Fruit fly (Drosophila melanogaster) whole organism, embryonic: ENCODE results near the gene Prp31.

ENCODE experiments used
- Antp ChIP-seq: fragments of 200-800 bp; sonication (Bioruptor generic); optimal IDR thresholded peaks from 3 replicates; lab custom pipeline; 2016; ENCODE audit warnings: missing biosample characterization, missing genetic modification characterization
- Asciz ChIP-seq: fragments of 200-800 bp; sonication (Bioruptor generic); optimal IDR thresholded peaks from 2 replicates; lab custom pipeline; 2017; ENCODE audit warnings: missing biosample characterization, mild to moderate bottlenecking, missing genetic modification characterization, missing genetic modification reagents
- BEAF-32 ChIP-seq: fragments of 200-800 bp; sonication (Bioruptor generic); optimal IDR thresholded peaks from 3 replicates; lab custom pipeline; 2017; ENCODE audit warnings: missing biosample characterization, missing genetic modification characterization, mild to moderate bottlenecking, moderate library complexity, missing genetic modification reagents
- BtbVII ChIP-seq: fragments of 200-800 bp; sonication (Bioruptor generic); optimal IDR thresholded peaks from 3 replicates; lab custom pipeline; 2017; ENCODE audit warnings: missing biosample characterization, mild to moderate bottlenecking, missing genetic modification characterization
- CG10209 ChIP-seq: fragments of 200-800 bp; sonication (Bioruptor generic); optimal IDR thresholded peaks from 3 replicates; lab custom pipeline; 2017; ENCODE audit warnings: missing biosample characterization, mild to moderate bottlenecking, missing genetic modification characterization, missing genetic modification reagents
- CG10267 ChIP-seq: fragments of 200-800 bp; sonication (Bioruptor generic); optimal IDR thresholded peaks from 2 replicates; lab custom pipeline; 2018; ENCODE audit warnings: missing biosample characterization, mild to moderate bottlenecking, missing genetic modification characterization, moderate library complexity
- CG11085 ChIP-seq: fragments of 200-800 bp; sonication (Bioruptor generic); IDR thresholded peaks from 2 replicates; pipeline ENCODE4 v1.3.6; 2022; ENCODE audit warnings: missing biosample characterization, missing genetic modification characterization
- CG14441 ChIP-seq: fragments of 200-800 bp; sonication (Bioruptor generic); IDR thresholded peaks from 2 replicates; pipeline ENCODE4 v1.3.6; 2022; ENCODE audit warnings: missing biosample characterization, missing genetic modification characterization
- CG14710 ChIP-seq: fragments of 200-800 bp; sonication (Bioruptor generic); optimal IDR thresholded peaks from 3 replicates; lab custom pipeline; 2019; ENCODE audit warnings: missing biosample characterization, mild to moderate bottlenecking, missing genetic modification characterization, moderate library complexity
- CG15269 ChIP-seq: fragments of 200-800 bp; sonication (Bioruptor generic); optimal IDR thresholded peaks from 2 replicates; lab custom pipeline; 2018; ENCODE audit warnings: missing biosample characterization, mild to moderate bottlenecking, missing genetic modification characterization, moderate library complexity
- CG15479 ChIP-seq: fragments of 200-800 bp; sonication (Bioruptor generic); optimal IDR thresholded peaks from 3 replicates; lab custom pipeline; 2019; ENCODE audit warnings: missing biosample characterization, mild to moderate bottlenecking, missing genetic modification characterization, moderate library complexity
- CG1832 ChIP-seq: fragments of 200-800 bp; sonication (Bioruptor generic); optimal IDR thresholded peaks from 2 replicates; lab custom pipeline; 2017; ENCODE audit warnings: missing biosample characterization, mild to moderate bottlenecking, missing genetic modification characterization, inconsistent platforms
- CG2129 ChIP-seq: fragments of 200-800 bp; sonication (Bioruptor generic); IDR thresholded peaks from 2 replicates; pipeline ENCODE4 v1.3.6; 2022; ENCODE audit warnings: missing biosample characterization, missing genetic modification characterization; ENCODE audit not compliant: partially characterized antibody
- CG3065 ChIP-seq: fragments of 200-800 bp; sonication (Bioruptor generic); optimal IDR thresholded peaks from 2 replicates; lab custom pipeline; 2016; ENCODE audit warnings: missing biosample characterization, missing genetic modification characterization
- CG3163 ChIP-seq: fragments of 200-800 bp; sonication (Bioruptor generic); optimal IDR thresholded peaks from 3 replicates; lab custom pipeline; 2016; ENCODE audit warnings: missing biosample characterization, missing genetic modification characterization
- CG4360 ChIP-seq: fragments of 200-800 bp; sonication (Bioruptor generic); IDR thresholded peaks from 2 replicates; pipeline ENCODE4 v1.3.6; 2022; ENCODE audit warnings: missing biosample characterization, missing genetic modification characterization
- CG5245 ChIP-seq: fragments of 200-800 bp; sonication (Bioruptor generic); optimal IDR thresholded peaks from 3 replicates; lab custom pipeline; 2016; ENCODE audit warnings: missing biosample characterization, missing genetic modification characterization
- CG9727 ChIP-seq: fragments of 200-800 bp; sonication (Bioruptor generic); optimal IDR thresholded peaks from 3 replicates; lab custom pipeline; 2017; ENCODE audit warnings: missing biosample characterization, mild to moderate bottlenecking, missing genetic modification characterization
- CoRest ChIP-seq: fragments of 200-800 bp; sonication (Bioruptor generic); optimal IDR thresholded peaks from 3 replicates; lab custom pipeline; 2018; ENCODE audit warnings: missing biosample characterization, mild to moderate bottlenecking, missing genetic modification characterization, moderate library complexity
- D19A ChIP-seq: fragments of 200-800 bp; optimal IDR thresholded peaks from 3 replicates; lab custom pipeline; 2019; ENCODE audit warnings: missing biosample characterization, mild to moderate bottlenecking, missing genetic modification characterization, moderate library complexity
- Doc2 ChIP-seq: fragments of 200-800 bp; sonication (Bioruptor generic); IDR thresholded peaks from 2 replicates; pipeline ENCODE4 v1.3.6; 2022; ENCODE audit warnings: missing biosample characterization, missing genetic modification characterization
- Fer3 ChIP-seq: fragments of 200-800 bp; sonication (Bioruptor generic); optimal IDR thresholded peaks from 2 replicates; lab custom pipeline; 2018; ENCODE audit warnings: missing biosample characterization, mild to moderate bottlenecking, missing genetic modification characterization, moderate library complexity
- Gsc ChIP-seq: fragments of 200-800 bp; sonication (Bioruptor generic); IDR thresholded peaks from 2 replicates; pipeline ENCODE4 v1.3.6; 2022; ENCODE audit warnings: missing biosample characterization, missing genetic modification characterization
- HHEX ChIP-seq: fragments of 200-800 bp; sonication (Bioruptor generic); optimal IDR thresholded peaks from 3 replicates; lab custom pipeline; 2017; ENCODE audit warnings: missing biosample characterization, mild to moderate bottlenecking, missing genetic modification characterization, missing genetic modification reagents
- Hmr ChIP-seq: fragments of 200-800 bp; sonication (Bioruptor generic); optimal IDR thresholded peaks from 3 replicates; lab custom pipeline; 2017; ENCODE audit warnings: mild to moderate bottlenecking, missing biosample characterization, missing genetic modification reagents, missing genetic modification characterization
- Oli ChIP-seq: fragments of 200-800 bp; sonication (Bioruptor generic); optimal IDR thresholded peaks from 2 replicates; lab custom pipeline; 2018; ENCODE audit warnings: missing biosample characterization, mild to moderate bottlenecking, missing genetic modification characterization, moderate library complexity
- Rx ChIP-seq: fragments of 200-800 bp; sonication (Bioruptor generic); IDR thresholded peaks from 2 replicates; pipeline ENCODE4 v1.3.6; 2022; ENCODE audit warnings: missing biosample characterization, missing genetic modification characterization
- TFAM ChIP-seq: fragments of 200-800 bp; sonication (Bioruptor generic); optimal IDR thresholded peaks from 2 replicates; lab custom pipeline; 2017; ENCODE audit warnings: missing biosample characterization, missing genetic modification characterization, inconsistent platforms
- YL-1 ChIP-seq: fragments of 200-800 bp; sonication (Bioruptor generic); optimal IDR thresholded peaks from 3 replicates; lab custom pipeline; 2017; ENCODE audit warnings: missing biosample characterization, mild to moderate bottlenecking, missing genetic modification characterization
- abd-A ChIP-seq: fragments of 200-800 bp; sonication (Bioruptor generic); optimal IDR thresholded peaks from 3 replicates; lab custom pipeline; 2019; ENCODE audit warnings: missing biosample characterization, mild to moderate bottlenecking, missing genetic modification characterization, moderate library complexity
- ac ChIP-seq: fragments of 200-800 bp; sonication (Bioruptor generic); optimal IDR thresholded peaks from 3 replicates; lab custom pipeline; 2017; ENCODE audit warnings: missing biosample characterization, mild to moderate bottlenecking, missing genetic modification characterization
- ase ChIP-seq: fragments of 200-800 bp; sonication (Bioruptor generic); IDR thresholded peaks from 3 replicates; pipeline ENCODE4 v1.3.6; 2022; ENCODE audit warnings: missing biosample characterization, missing genetic modification characterization
- chn ChIP-seq: fragments of 200-800 bp; sonication (Bioruptor generic); optimal IDR thresholded peaks from 2 replicates; lab custom pipeline; 2016; ENCODE audit warnings: missing biosample characterization, missing genetic modification characterization
- ci ChIP-seq: fragments of 200-800 bp; sonication (Bioruptor generic); IDR thresholded peaks from 3 replicates; pipeline ENCODE4 v1.3.6; 2022; ENCODE audit warnings: missing biosample characterization, missing genetic modification characterization
- crol ChIP-seq: fragments of 200-800 bp; sonication (Bioruptor generic); IDR thresholded peaks from 2 replicates; pipeline ENCODE4 v1.3.6; 2022; ENCODE audit warnings: missing biosample characterization, missing genetic modification characterization
- ewg ChIP-seq: fragments of 200-800 bp; sonication (Bioruptor generic); optimal IDR thresholded peaks from 3 replicates; lab custom pipeline; 2017; ENCODE audit warnings: mild to moderate bottlenecking, missing biosample characterization, missing genetic modification reagents, missing genetic modification characterization
- gfzf ChIP-seq: fragments of 200-800 bp; sonication (Bioruptor generic); optimal IDR thresholded peaks from 2 replicates; lab custom pipeline; 2016; ENCODE audit warnings: missing biosample characterization, mild to moderate bottlenecking, missing genetic modification characterization, moderate library complexity
- grn ChIP-seq: fragments of 200-800 bp; sonication (Bioruptor generic); optimal IDR thresholded peaks from 3 replicates; lab custom pipeline; 2017; ENCODE audit warnings: missing biosample characterization, missing genetic modification characterization
- ind ChIP-seq: fragments of 200-800 bp; sonication (Bioruptor generic); optimal IDR thresholded peaks from 3 replicates; lab custom pipeline; 2016; ENCODE audit warnings: missing biosample characterization, missing genetic modification characterization
- kni ChIP-seq: fragments of 200-800 bp; sonication (Bioruptor generic); optimal IDR thresholded peaks from 3 replicates; lab custom pipeline; 2017; ENCODE audit warnings: mild to moderate bottlenecking, missing biosample characterization, missing genetic modification reagents, missing genetic modification characterization
- mirr ChIP-seq: fragments of 200-800 bp; sonication (Bioruptor generic); optimal IDR thresholded peaks from 3 replicates; lab custom pipeline; 2018; ENCODE audit warnings: missing biosample characterization, mild to moderate bottlenecking, missing genetic modification characterization
- nom ChIP-seq: fragments of 200-800 bp; sonication (Bioruptor generic); optimal IDR thresholded peaks from 2 replicates; lab custom pipeline; 2017; ENCODE audit warnings: missing biosample characterization, missing genetic modification characterization, mild to moderate bottlenecking, moderate library complexity, missing genetic modification reagents
- onecut ChIP-seq: fragments of 200-800 bp; sonication (Bioruptor generic); IDR thresholded peaks from 2 replicates; pipeline ENCODE4 v1.3.6; 2022; ENCODE audit warnings: missing biosample characterization, missing genetic modification characterization
- phol ChIP-seq: fragments of 200-800 bp; sonication (Bioruptor generic); optimal IDR thresholded peaks from 3 replicates; lab custom pipeline; 2018; ENCODE audit warnings: missing biosample characterization, mild to moderate bottlenecking, missing genetic modification characterization, moderate library complexity
- pnt ChIP-seq: fragments of 200-800 bp; sonication (Bioruptor generic); optimal IDR thresholded peaks from 3 replicates; lab custom pipeline; 2016; ENCODE audit warnings: missing biosample characterization, missing genetic modification characterization
- row ChIP-seq: fragments of 200-800 bp; sonication (Bioruptor generic); IDR thresholded peaks from 3 replicates; pipeline ENCODE4 v1.3.6; 2022; ENCODE audit warnings: missing biosample characterization, missing genetic modification characterization
- tap ChIP-seq: fragments of 200-800 bp; optimal IDR thresholded peaks from 3 replicates; lab custom pipeline; 2019; ENCODE audit warnings: missing biosample characterization, mild to moderate bottlenecking, missing genetic modification characterization, moderate library complexity
- zfh1 ChIP-seq: fragments of 200-800 bp; sonication (Bioruptor generic); IDR thresholded peaks from 3 replicates; pipeline ENCODE4 v1.3.6; 2022; ENCODE audit warnings: missing biosample characterization, missing genetic modification characterization

Prp31 gene

dm6 chr3L:15141118-15142003, 17.5 kb upstream of the Prp31 start (continued):
- TF ChIP-seq gfzf (GFP tag; lab: Kevin White, UChicago) (peak; percentile 3), ewg (GFP tag; lab: Kevin White, UChicago) (peak; percentile 79), onecut (GFP tag; lab: Robert Waterston, UW) (no peak), CG3163 (GFP tag; lab: Kevin White, UChicago) (no peak), CoRest (tag; lab: Kevin White, UChicago) (peak; percentile 51), BtbVII (GFP tag; lab: Kevin White, UChicago) (no peak), CG1832 (GFP tag; lab: Kevin White, UChicago) (peak; percentile 83), ac (no peak), CG15479 (GFP tag; lab: Kevin White, UChicago) (peak; percentile 92), ase (GFP tag; lab: Robert Waterston, UW) (no peak), Gsc (GFP tag; lab: Robert Waterston, UW) (no peak), CG14441 (peak; percentile 26; the same call in 1 of the 2 replicates), CG15269 (tag; lab: Kevin White, UChicago) (no peak), ind (GFP tag; lab: Kevin White, UChicago) (peak; percentile 1), Hmr (GFP tag; lab: Kevin White, UChicago) (peak; percentile 19), CG14710 (peak; percentile 29), CG10209 (GFP tag; lab: Kevin White, UChicago) (peak; percentile 32), nom (GFP tag; lab: Kevin White, UChicago) (peak; percentile 54), row (peak; percentile 83), kni (GFP tag; lab: Kevin White, UChicago) (peak; percentile 83), Rx (GFP tag; lab: Robert Waterston, UW) (peak; percentile 46; the same call in 1 of the 2 replicates), Doc2 (no peak), CG2129 (GFP tag; lab: Robert Waterston, UW) (no peak), chn (GFP tag; lab: Kevin White, UChicago) (peak; percentile 8), phol (tag; lab: Kevin White, UChicago) (peak; percentile 16), CG4360 (GFP tag; lab: Robert Waterston, UW) (peak; percentile 60; the same call in 1 of the 2 replicates), tap (tag; lab: Kevin White, UChicago) (no peak), abd-A (tag; lab: Kevin White, UChicago) (peak; percentile 25), CG11085 (GFP tag; lab: Robert Waterston, UW) (0 out of 2 replicates have a peak, but pooled peaks have one; percentile 17), TFAM (no peak), ci (GFP tag; lab: Robert Waterston, UW) (peak; percentile 22; the same call in 2 of the 3 replicates), CG5245 (GFP tag; lab: Kevin White, UChicago) (no peak), HHEX (GFP tag; lab: Kevin White, UChicago) (no peak), Antp (GFP tag; lab: Kevin White, UChicago) (no peak), CG3065 (GFP tag; lab: Kevin White, UChicago) (peak; percentile 17), grn (GFP tag; lab: Kevin White, UChicago) (peak; percentile 86), BEAF-32 (GFP tag; lab: Kevin White, UChicago) (no peak), CG10267 (peak; percentile 8), CG9727 (GFP tag; lab: Kevin White, UChicago) (peak; percentile 31), pnt (no peak), YL-1 (GFP tag; lab: Kevin White, UChicago) (peak; percentile 84), D19A (peak; percentile 14), Fer3 (tag; lab: Kevin White, UChicago) (peak; percentile 20), mirr (GFP tag; lab: Kevin White, UChicago) (peak; percentile 41), Asciz (GFP tag; lab: Kevin White, UChicago) (no peak), crol (GFP tag; lab: Robert Waterston, UW) (peak; percentile 47), zfh1 (GFP tag; lab: Robert Waterston, UW) (peak; percentile 65; the same call in 2 of the 3 replicates), Oli (tag; lab: Kevin White, UChicago) (no peak)
